Worm (Caenorhabditis elegans): Measurements from ENCODE around the gene cblc-1.

DNA sequence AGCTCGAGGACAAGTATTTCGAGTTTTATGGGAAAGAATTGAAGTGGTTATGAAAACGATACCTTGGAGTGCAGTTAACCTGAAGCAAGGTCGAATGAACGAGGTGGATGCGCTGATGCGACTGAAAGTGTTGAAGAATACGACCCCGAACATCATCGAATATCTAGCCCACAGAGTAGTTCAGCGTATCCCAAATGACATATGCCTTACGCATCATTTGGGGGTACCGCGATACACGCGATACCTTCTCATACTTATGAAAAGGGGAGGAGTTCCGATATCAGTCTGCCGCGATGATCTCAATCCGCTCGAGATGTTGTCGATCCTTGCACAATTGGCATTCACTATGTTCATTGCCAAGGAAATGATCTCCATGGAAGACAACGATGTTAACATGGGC is 48.9 kb upstream of the cblc-1 start, which contains the start of gene T27F7.12:
- no peak for TF ChIP-seq T22C8.4 (GFP tag; IDR thresholded peaks at IDR 0.05)
- no peak for TF ChIP-seq flt-1 (GFP tag; IDR thresholded peaks at IDR 0.05)
- TF ChIP-seq ztf-23 (GFP tag; IDR thresholded peaks at IDR 0.05) = no peak
- no peak for TF ChIP-seq med-1 (GFP tag; optimal IDR thresholded peaks at IDR 0.05; ENCODE audit: insufficient read depth)
- TF ChIP-seq tab-1 (GFP tag; IDR thresholded peaks at IDR 0.05) = no peak
- TF ChIP-seq ref-1 (GFP tag; conservative IDR thresholded peaks at IDR 0.05) = no peak
